Worm (Caenorhabditis elegans) whole organism, mixed stage, embryonic: ENCODE results near the gene lact-9.

Experiments used
- blmp-1 ChIP-seq: fragments of 150-350 bp; optimal IDR thresholded peaks from 2 replicates; lab custom pipeline; 2014; ENCODE audit warnings: missing biosample characterization, missing genetic modification characterization
- ceh-83 ChIP-seq: fragments of 200-800 bp; sonication (Bioruptor generic); optimal IDR thresholded peaks from 2 replicates; lab custom pipeline; 2018; ENCODE audit warnings: mild to moderate bottlenecking, missing genetic modification characterization, missing compliant biosample characterization
- elt-1 ChIP-seq: sonication (generic microtip); optimal IDR thresholded peaks from 2 replicates; lab custom pipeline; 2017; ENCODE audit warnings: missing genetic modification characterization, mild to moderate bottlenecking, missing compliant biosample characterization, antibody characterized with exemption, moderate library complexity, borderline replicate concordance; ENCODE audit not compliant: insufficient read depth
- ham-2 ChIP-seq: fragments of 200-800 bp; sonication (Bioruptor generic); optimal IDR thresholded peaks from 2 replicates; lab custom pipeline; 2018; ENCODE audit warnings: mild to moderate bottlenecking, missing genetic modification characterization, missing compliant biosample characterization
- lsy-2 ChIP-seq: fragments of 150-350 bp; optimal IDR thresholded peaks from 2 replicates; lab custom pipeline; 2014; ENCODE audit warnings: missing biosample characterization, missing genetic modification characterization
- mep-1 ChIP-seq: fragments of 150-350 bp; optimal IDR thresholded peaks from 2 replicates; lab custom pipeline; 2017; ENCODE audit warnings: missing biosample characterization, missing genetic modification reagents, missing genetic modification characterization, inconsistent platforms
- nhr-12 ChIP-seq: fragments of 150-350 bp; optimal IDR thresholded peaks from 2 replicates; lab custom pipeline; 2014; ENCODE audit warnings: missing biosample characterization, missing genetic modification characterization
- nhr-28 ChIP-seq: fragments of 150-350 bp; optimal IDR thresholded peaks from 2 replicates; lab custom pipeline; 2014; ENCODE audit warnings: missing biosample characterization, missing genetic modification characterization
- nhr-76 ChIP-seq: sonication (generic microtip); optimal IDR thresholded peaks from 2 replicates; lab custom pipeline; 2017; ENCODE audit warnings: missing biosample characterization, missing genetic modification characterization
- unc-39 ChIP-seq: fragments of 150-350 bp; optimal IDR thresholded peaks from 2 replicates; lab custom pipeline; 2014; ENCODE audit warnings: missing biosample characterization, missing genetic modification characterization
- ztf-11 ChIP-seq: fragments of 150-350 bp; optimal IDR thresholded peaks from 2 replicates; lab custom pipeline; 2014; ENCODE audit warnings: missing biosample characterization, missing genetic modification characterization

DNA sequence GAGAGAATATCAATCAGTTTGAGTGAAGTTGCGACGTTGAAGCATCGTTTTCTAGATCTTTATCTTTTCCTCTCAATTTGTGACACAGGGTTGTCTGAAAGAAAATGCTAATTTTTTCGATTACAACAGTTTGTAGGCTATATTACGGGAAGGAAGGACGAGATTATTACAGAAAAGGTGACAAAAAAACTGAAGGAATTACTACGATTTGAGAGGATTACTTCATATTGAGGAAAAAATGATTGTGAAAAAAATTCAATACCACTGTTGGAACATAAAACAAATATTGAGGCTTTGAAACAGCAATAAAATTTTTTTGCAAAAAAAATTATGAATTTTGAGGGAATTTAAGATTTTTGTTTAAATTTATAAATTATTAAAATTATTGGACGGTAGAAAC is 22.3 kb upstream of the lact-9 start, which contains the start of gene Y45F10D.14:
- TF ChIP-seq elt-1 (tag; lab: Kevin White, UChicago), result no peak
- TF ChIP-seq ztf-11 (tag; lab: Kevin White, UChicago), result no peak
- no peak for TF ChIP-seq nhr-28 (tag; lab: Kevin White, UChicago)
- TF ChIP-seq lsy-2 (tag; lab: Kevin White, UChicago), result no peak
- TF ChIP-seq unc-39 (tag; lab: Kevin White, UChicago), result no peak
- TF ChIP-seq nhr-12 (tag; lab: Kevin White, UChicago), result no peak
- TF ChIP-seq mep-1 (tag; lab: Kevin White, UChicago), result no peak
- TF ChIP-seq blmp-1, result no peak
- TF ChIP-seq ham-2 (GFP tag; lab: Kevin White, UChicago), result no peak
- TF ChIP-seq nhr-76 (tag; lab: Kevin White, UChicago), result no peak
- no peak for TF ChIP-seq ceh-83 (GFP tag; lab: Kevin White, UChicago)
